Worm (Caenorhabditis elegans) whole organism, L1 larva: ENCODE data around the gene col-178.

Experiments used
- C04F5.9 ChIP-seq: sonication (generic microtip); optimal IDR thresholded peaks from 2 replicates; lab custom pipeline; 2016; ENCODE audit warnings: missing genetic modification characterization, missing compliant biosample characterization
- aly-2 ChIP-seq: fragments of 150-350 bp; optimal IDR thresholded peaks from 2 replicates; lab custom pipeline; 2014; ENCODE audit warnings: missing biosample characterization, missing genetic modification characterization
- ama-1 ChIP-seq: fragments of 150-350 bp; optimal IDR thresholded peaks from 2 replicates; lab custom pipeline; 2014
- blmp-1 ChIP-seq: fragments of 150-350 bp; optimal IDR thresholded peaks from 2 replicates; lab custom pipeline; 2014; ENCODE audit warnings: missing biosample characterization, missing genetic modification characterization
- ceh-63 ChIP-seq: fragments of 200-800 bp; sonication (Bioruptor generic); optimal IDR thresholded peaks from 2 replicates; lab custom pipeline; 2018; ENCODE audit warnings: mild to moderate bottlenecking, missing genetic modification characterization, missing compliant biosample characterization
- ceh-88 ChIP-seq: fragments of 200-800 bp; sonication (Bioruptor generic); IDR thresholded peaks from 2 replicates; pipeline ENCODE4 v1.3.6; 2022; ENCODE audit warnings: missing genetic modification characterization, missing compliant biosample characterization
- dpl-1 ChIP-seq, 3 experiments: fragments of 150-350 bp in 2 of 3; sonication (generic microtip) in 1 of 3; optimal IDR thresholded peaks; 2 replicates each; lab custom pipeline; 2014 to 2017; ENCODE audit warnings: missing biosample characterization in 3 of 3, missing genetic modification characterization in 3 of 3, missing genetic modification reagents in 3 of 3
- efl-1 ChIP-seq, 4 experiments: fragments of 150-350 bp; optimal IDR thresholded peaks in 3 of 4; peaks in 1 of 4; 1 replicate in 1 of 4; 2 replicates in 3 of 4; lab custom pipeline; 2014; ENCODE audit warnings: missing biosample characterization in 2 of 4, missing genetic modification characterization in 2 of 4, missing genetic modification reagents in 2 of 4
- egl-13 ChIP-seq: sonication (generic microtip); optimal IDR thresholded peaks from 2 replicates; lab custom pipeline; 2016; ENCODE audit warnings: missing genotype, missing genetic modification reagents, missing genetic modification characterization, missing compliant biosample characterization
- elt-2 ChIP-seq: sonication (generic microtip); optimal IDR thresholded peaks from 2 replicates; lab custom pipeline; 2016; ENCODE audit warnings: missing genetic modification characterization, mild to moderate bottlenecking, inconsistent platforms, missing compliant biosample characterization, missing genetic modification reagents
- elt-3 ChIP-seq, 6 experiments: fragments of 150-350 bp in 1 of 6; sonication (generic microtip); optimal IDR thresholded peaks; 2 replicates each; lab custom pipeline; 2017 to 2018; ENCODE audit warnings: missing biosample characterization in 6 of 6, missing genetic modification characterization in 6 of 6, inconsistent platforms in 1 of 6
- ets-5 ChIP-seq: fragments of 200-800 bp; sonication (Bioruptor generic); IDR thresholded peaks from 2 replicates; pipeline ENCODE4 v1.3.6; 2022; ENCODE audit warnings: missing genetic modification characterization, missing compliant biosample characterization
- fkh-4 ChIP-seq: sonication (generic microtip); optimal IDR thresholded peaks from 2 replicates; lab custom pipeline; 2016; ENCODE audit warnings: missing compliant biosample characterization, missing genetic modification characterization, borderline replicate concordance
- fkh-8 ChIP-seq: sonication (generic microtip); optimal IDR thresholded peaks from 2 replicates; lab custom pipeline; 2016; ENCODE audit warnings: mild to moderate bottlenecking, missing genetic modification characterization, missing compliant biosample characterization
- fos-1 ChIP-seq: fragments of 150-350 bp; optimal IDR thresholded peaks from 2 replicates; lab custom pipeline; 2014; ENCODE audit warnings: missing biosample characterization, missing genetic modification characterization
- grh-1 ChIP-seq: fragments of 200-800 bp; sonication (Bioruptor generic); IDR thresholded peaks from 2 replicates; pipeline ENCODE4 v1.3.6; 2022; ENCODE audit warnings: missing genetic modification reagents, missing genetic modification characterization, missing compliant biosample characterization
- hlh-4 ChIP-seq: sonication (generic microtip); optimal IDR thresholded peaks from 2 replicates; lab custom pipeline; 2016; ENCODE audit warnings: mild to moderate bottlenecking, missing genetic modification characterization, missing compliant biosample characterization
- hpl-2 ChIP-seq: fragments of 150-350 bp; optimal IDR thresholded peaks from 2 replicates; lab custom pipeline; 2014; ENCODE audit warnings: missing biosample characterization, missing genetic modification reagents, missing genetic modification characterization
- isw-1 ChIP-seq: fragments of 200-800 bp; sonication (Bioruptor generic); IDR thresholded peaks from 2 replicates; pipeline ENCODE4 v1.3.6; 2022; ENCODE audit warnings: missing genetic modification characterization, missing compliant biosample characterization
- jun-1 ChIP-seq: fragments of 150-350 bp; optimal IDR thresholded peaks from 2 replicates; lab custom pipeline; 2014; ENCODE audit warnings: missing biosample characterization, missing genetic modification reagents, missing genetic modification characterization
- lin-13 ChIP-seq: fragments of 150-350 bp; optimal IDR thresholded peaks from 2 replicates; lab custom pipeline; 2014; ENCODE audit warnings: missing biosample characterization, missing genetic modification reagents, missing genetic modification characterization
- lin-14 ChIP-seq: fragments of 200-800 bp; sonication (Bioruptor generic); optimal IDR thresholded peaks from 2 replicates; lab custom pipeline; 2018; ENCODE audit warnings: mild to moderate bottlenecking, missing genetic modification characterization, moderate library complexity, missing compliant biosample characterization
- lin-15B ChIP-seq: fragments of 150-350 bp; sonication (generic microtip); optimal IDR thresholded peaks from 3 replicates; lab custom pipeline; 2014; ENCODE audit warnings: missing biosample characterization, missing genetic modification characterization
- mdl-1 ChIP-seq, 2 experiments: fragments of 150-350 bp; optimal IDR thresholded peaks; 2 replicates each; lab custom pipeline; 2014 to 2017; ENCODE audit warnings: missing biosample characterization in 2 of 2, missing genetic modification characterization in 2 of 2, inconsistent platforms in 1 of 2
- mef-2 ChIP-seq: fragments of 150-350 bp; optimal IDR thresholded peaks from 2 replicates; lab custom pipeline; 2014; ENCODE audit warnings: missing biosample characterization, missing genetic modification characterization
- mep-1 ChIP-seq: fragments of 150-350 bp; optimal IDR thresholded peaks from 2 replicates; lab custom pipeline; 2014; ENCODE audit warnings: missing biosample characterization, missing genetic modification characterization
- nhr-11 ChIP-seq: fragments of 150-350 bp; optimal IDR thresholded peaks from 2 replicates; lab custom pipeline; 2014; ENCODE audit warnings: missing biosample characterization, missing genetic modification characterization
- nhr-19 ChIP-seq: fragments of 200-800 bp; sonication (Bioruptor generic); conservative IDR thresholded peaks from 2 replicates; pipeline ENCODE4 v1.3.6; 2022; ENCODE audit warnings: missing genetic modification characterization, missing compliant biosample characterization
- nhr-20 ChIP-seq: sonication (generic microtip); optimal IDR thresholded peaks from 2 replicates; lab custom pipeline; 2016; ENCODE audit warnings: mild to moderate bottlenecking, missing genetic modification characterization, missing compliant biosample characterization
- nhr-47 ChIP-seq: sonication (generic microtip); optimal IDR thresholded peaks from 2 replicates; lab custom pipeline; 2016; ENCODE audit warnings: mild to moderate bottlenecking, missing genetic modification characterization, moderate library complexity, missing compliant biosample characterization
- nhr-71 ChIP-seq: sonication (generic microtip); optimal IDR thresholded peaks from 2 replicates; lab custom pipeline; 2016; ENCODE audit warnings: mild to moderate bottlenecking, missing genetic modification characterization, moderate library complexity, missing compliant biosample characterization
- nhr-77 ChIP-seq: fragments of 150-350 bp; optimal IDR thresholded peaks from 2 replicates; lab custom pipeline; 2014; ENCODE audit warnings: missing biosample characterization, missing genetic modification characterization
- nhr-90 ChIP-seq: sonication (generic microtip); optimal IDR thresholded peaks from 2 replicates; lab custom pipeline; 2016; ENCODE audit warnings: mild to moderate bottlenecking, missing genetic modification characterization, missing compliant biosample characterization; ENCODE audit not compliant: poor library complexity
- pax-3 ChIP-seq: fragments of 200-800 bp; sonication (Bioruptor generic); optimal IDR thresholded peaks from 2 replicates; lab custom pipeline; 2018; ENCODE audit warnings: mild to moderate bottlenecking, missing genetic modification characterization, moderate library complexity, missing compliant biosample characterization
- rnt-1 ChIP-seq: sonication (generic microtip); optimal IDR thresholded peaks from 2 replicates; lab custom pipeline; 2016; ENCODE audit warnings: mild to moderate bottlenecking, missing genetic modification characterization, moderate library complexity, missing compliant biosample characterization
- skn-1 ChIP-seq: fragments of 150-350 bp; optimal IDR thresholded peaks from 2 replicates; lab custom pipeline; 2014; ENCODE audit warnings: missing biosample characterization, missing genetic modification characterization
- snpc-4 ChIP-seq: fragments of 150-350 bp; optimal IDR thresholded peaks from 2 replicates; lab custom pipeline; 2014; ENCODE audit warnings: missing biosample characterization, missing genetic modification characterization
- sox-4 ChIP-seq: sonication (generic microtip); optimal IDR thresholded peaks from 2 replicates; lab custom pipeline; 2016; ENCODE audit warnings: missing genetic modification characterization, missing compliant biosample characterization
- sptf-1 ChIP-seq: fragments of 150-350 bp; optimal IDR thresholded peaks from 2 replicates; lab custom pipeline; 2014; ENCODE audit warnings: missing biosample characterization, missing genetic modification characterization
- sup-37 ChIP-seq: fragments of 200-800 bp; sonication (Bioruptor generic); optimal IDR thresholded peaks from 2 replicates; lab custom pipeline; 2018; ENCODE audit warnings: mild to moderate bottlenecking, missing genetic modification characterization, missing compliant biosample characterization
- tlp-1 ChIP-seq: fragments of 150-350 bp; optimal IDR thresholded peaks from 2 replicates; lab custom pipeline; 2014; ENCODE audit warnings: missing biosample characterization, missing genetic modification characterization
- unc-130 ChIP-seq: fragments of 150-350 bp; optimal IDR thresholded peaks from 2 replicates; lab custom pipeline; 2017; ENCODE audit warnings: missing biosample characterization, missing genetic modification characterization, inconsistent platforms
- unc-98 ChIP-seq: fragments of 200-800 bp; sonication (Bioruptor generic); IDR thresholded peaks from 2 replicates; pipeline ENCODE4 v1.3.6; 2022; ENCODE audit warnings: missing genetic modification characterization, missing compliant biosample characterization
- vab-15 ChIP-seq: sonication (generic microtip); optimal IDR thresholded peaks from 2 replicates; lab custom pipeline; 2017; ENCODE audit warnings: missing genotype, mild to moderate bottlenecking, missing genetic modification characterization, missing compliant biosample characterization
- zag-1 ChIP-seq: fragments of 150-350 bp; optimal IDR thresholded peaks from 2 replicates; lab custom pipeline; 2014; ENCODE audit warnings: missing biosample characterization, missing genetic modification characterization
- ztf-11 ChIP-seq, 2 experiments: sonication (generic microtip); optimal IDR thresholded peaks; 2 replicates each; lab custom pipeline; 2016 to 2017; ENCODE audit warnings: missing genetic modification characterization in 2 of 2, missing biosample characterization in 1 of 2, missing compliant biosample characterization in 1 of 2
- ztf-4 ChIP-seq: fragments of 150-350 bp; optimal IDR thresholded peaks from 2 replicates; lab custom pipeline; 2014; ENCODE audit warnings: missing biosample characterization, missing genetic modification characterization

col-178 gene

ce11 chrX:11190443-11190842, 8.8 kb upstream of the col-178 start (continued):
- TF ChIP-seq egl-13 (tag; lab: Kevin White, UChicago), result no peak
- no peak for TF ChIP-seq sptf-1
- TF ChIP-seq vab-15 (tag; lab: Kevin White, UChicago), result no peak
- no peak for TF ChIP-seq fkh-8
- TF ChIP-seq grh-1 (GFP tag; lab: Robert Waterston, UW), result no peak
- no peak for TF ChIP-seq C04F5.9
- no peak for TF ChIP-seq aly-2 (tag; lab: Kevin White, UChicago)
- no peak for TF ChIP-seq unc-130 (tag; lab: Kevin White, UChicago)
- TF ChIP-seq elt-3 (tag; optimal IDR thresholded peaks at IDR 0.05; lab: Kevin White, UChicago), result peak in 3 of 6 experiments; percentile 7 to 82 (median 31)
- no peak for TF ChIP-seq jun-1 (tag; lab: Kevin White, UChicago)
- TF ChIP-seq blmp-1 (tag; lab: Kevin White, UChicago), result peak; percentile 49
- no peak for TF ChIP-seq lin-15B (tag; lab: Kevin White, UChicago)
- TF ChIP-seq nhr-20, result peak; percentile 61

ce11 chrX:11193670-11194069, 5.6 kb upstream of the col-178 start:
- TF ChIP-seq rnt-1 (tag; lab: Kevin White, UChicago), result peak; percentile 57
- TF ChIP-seq efl-1 (optimal IDR thresholded peaks at IDR 0.05; lab: Kevin White, UChicago), result no peak
- peak in 1 of 2 experiments; percentile 73 for TF ChIP-seq efl-1 (GFP tag; optimal IDR thresholded peaks at IDR 0.05 in 1 of 2; lab: Kevin White, UChicago)
- TF ChIP-seq hpl-2 (GFP tag; lab: Kevin White, UChicago), result no peak
- no peak for TF ChIP-seq zag-1
- no peak for TF ChIP-seq tlp-1
- peak; percentile 65 for TF ChIP-seq lin-14 (GFP tag; lab: Kevin White, UChicago)
- no peak for TF ChIP-seq nhr-20
- TF ChIP-seq fos-1 (tag; lab: Kevin White, UChicago), result no peak
- no peak for TF ChIP-seq ama-1 (lab: Kevin White, UChicago)
- no peak for TF ChIP-seq hlh-4
- TF ChIP-seq skn-1, result no peak
- no peak for TF ChIP-seq aly-2 (tag; lab: Kevin White, UChicago)
- TF ChIP-seq elt-2 (tag; lab: Kevin White, UChicago), result no peak
- no peak for TF ChIP-seq elt-3 (tag; optimal IDR thresholded peaks at IDR 0.05; lab: Kevin White, UChicago)
- no peak for TF ChIP-seq sox-4
- peak; percentile 52 for TF ChIP-seq nhr-71
- TF ChIP-seq ets-5 (GFP tag; lab: Robert Waterston, UW), result no peak
- no peak for TF ChIP-seq snpc-4 (tag; lab: Kevin White, UChicago)
- TF ChIP-seq fkh-4, result no peak
- no peak for TF ChIP-seq mdl-1 (tag; optimal IDR thresholded peaks at IDR 0.05; lab: Kevin White, UChicago)
- TF ChIP-seq ceh-63, result no peak
- no peak for TF ChIP-seq nhr-47 (tag; lab: Kevin White, UChicago)
- TF ChIP-seq pax-3 (tag; lab: Kevin White, UChicago), result no peak
- TF ChIP-seq lin-15B (tag; lab: Kevin White, UChicago), result no peak
- TF ChIP-seq mep-1 (tag; lab: Kevin White, UChicago), result no peak
- no peak for TF ChIP-seq nhr-11 (tag; lab: Kevin White, UChicago)
- TF ChIP-seq nhr-77 (tag; lab: Kevin White, UChicago), result no peak
- TF ChIP-seq nhr-19 (GFP tag; lab: Robert Waterston, UW), result no peak; the same call in 1 of the 2 replicates
- no peak for TF ChIP-seq nhr-90 (tag; lab: Kevin White, UChicago)
- TF ChIP-seq dpl-1 (GFP tag; optimal IDR thresholded peaks at IDR 0.05; lab: Kevin White, UChicago), result no peak
- 0 out of 2 replicates have a peak, but pooled peaks have one; percentile 25 for TF ChIP-seq unc-98 (GFP tag; lab: Robert Waterston, UW)
- no peak for TF ChIP-seq mef-2 (tag; lab: Kevin White, UChicago)

- TF ChIP-seq ceh-88 (GFP tag; lab: Robert Waterston, UW) (no peak), tlp-1 (no peak), lin-13 (GFP tag; lab: Kevin White, UChicago) (no peak), isw-1 (GFP tag; lab: Robert Waterston, UW) (no peak), sup-37 (GFP tag; lab: Kevin White, UChicago) (no peak), nhr-11 (tag; lab: Kevin White, UChicago) (no peak), ztf-4 (tag; lab: Kevin White, UChicago) (no peak), ztf-11 (tag; optimal IDR thresholded peaks at IDR 0.05; lab: Kevin White, UChicago) (no peak), egl-13 (tag; lab: Kevin White, UChicago) (no peak), C04F5.9 (no peak)
- TF ChIP-seq, all 84 proteins: peak for 0
These were observed 2.5 kb upstream of the col-178 start, which contains the start of gene C34F6.1 for ce11 chrX:11196741-11197140. TSS of gene C34F6.1 (minus strand) at chrX:11196841.
